Fruit fly (Drosophila melanogaster): ENCODE measurements around the gene RpS14b.

Gene RpS14b

dm6 chrX:7978027-7978426 lies 43.3 kb downstream of the RpS14b start (continued):
- TF ChIP-seq Hsf (GFP tag; optimal IDR thresholded peaks at IDR 0.05) (peak; percentile 2), Scr (GFP tag; IDR thresholded peaks at IDR 0.05; ENCODE audit: partially characterized antibody) (no peak), Jarid2 (GFP tag; optimal IDR thresholded peaks at IDR 0.05) (no peak), CG14667 (GFP tag; IDR thresholded peaks at IDR 0.05) (no peak), CG12744 (GFP tag; optimal IDR thresholded peaks at IDR 0.05) (no peak), CG12236 (GFP tag; optimal IDR thresholded peaks at IDR 0.05) (no peak), CG11456 (GFP tag; IDR thresholded peaks at IDR 0.05) (no peak), ash1 (GFP tag; optimal IDR thresholded peaks at IDR 0.05) (no peak), NFAT (GFP tag; IDR thresholded peaks at IDR 0.05) (no peak), CG16779 (GFP tag; IDR thresholded peaks at IDR 0.05) (no peak), fd102C (GFP tag; optimal IDR thresholded peaks at IDR 0.05) (no peak), CG11085 (GFP tag; IDR thresholded peaks at IDR 0.05) (no peak), CG11695 (GFP tag; IDR thresholded peaks at IDR 0.05) (0 out of 3 replicates have a peak, but pooled peaks have one; percentile 12), CTCF (GFP tag; optimal IDR thresholded peaks at IDR 0.05) (no peak), YL-1 (GFP tag; optimal IDR thresholded peaks at IDR 0.05) (no peak), fu2 (GFP tag; optimal IDR thresholded peaks at IDR 0.05) (no peak), CG1603 (tag; optimal IDR thresholded peaks at IDR 0.05) (peak; percentile 44), vvl (GFP tag; IDR thresholded peaks at IDR 0.05) (no peak; the same call in 1 of the 2 replicates), CG13287 (GFP tag; IDR thresholded peaks at IDR 0.05; ENCODE audit: partially characterized antibody) (no peak), CG7987 (GFP tag; optimal IDR thresholded peaks at IDR 0.05) (no peak), Dll (GFP tag; IDR thresholded peaks at IDR 0.05; ENCODE audit: partially characterized antibody) (no peak), hkb (optimal IDR thresholded peaks at IDR 0.05) (no peak), hkb (GFP tag; IDR thresholded peaks at IDR 0.05) (no peak), Bgb (GFP tag; IDR thresholded peaks at IDR 0.05; ENCODE audit: partially characterized antibody) (no peak), unpg (GFP tag; optimal IDR thresholded peaks at IDR 0.05) (peak; percentile 23), CG7372 (GFP tag; IDR thresholded peaks at IDR 0.05) (no peak), CG30431 (GFP tag; optimal IDR thresholded peaks at IDR 0.05) (no peak), en (GFP tag; optimal IDR thresholded peaks at IDR 0.05) (no peak), NfI (GFP tag; optimal IDR thresholded peaks at IDR 0.05) (no peak), CG11093 (GFP tag; IDR thresholded peaks at IDR 0.05) (no peak), ssp (GFP tag; IDR thresholded peaks at IDR 0.05) (no peak), cad (GFP tag; optimal IDR thresholded peaks at IDR 0.05) (no peak), kay (GFP tag; optimal IDR thresholded peaks at IDR 0.05) (no peak), CG12391 (tag; optimal IDR thresholded peaks at IDR 0.05) (peak; percentile 28), crp (GFP tag; optimal IDR thresholded peaks at IDR 0.05) (no peak), hb (GFP tag; IDR thresholded peaks at IDR 0.05; ENCODE audit: partially characterized antibody) (no peak), seq (GFP tag; IDR thresholded peaks at IDR 0.05) (no peak), grau (tag; optimal IDR thresholded peaks at IDR 0.05) (peak; percentile 88), row (GFP tag; IDR thresholded peaks at IDR 0.05) (peak; percentile 45; the same call in 2 of the 3 replicates), lbe (GFP tag; optimal IDR thresholded peaks at IDR 0.05) (no peak), CG10267 (tag; optimal IDR thresholded peaks at IDR 0.05) (peak; percentile 10), CG8281 (tag; optimal IDR thresholded peaks at IDR 0.05) (no peak), CG9727 (GFP tag; optimal IDR thresholded peaks at IDR 0.05) (peak; percentile 3), CG5245 (GFP tag; optimal IDR thresholded peaks at IDR 0.05) (no peak), oc (tag; optimal IDR thresholded peaks at IDR 0.05) (no peak), gce (GFP tag; IDR thresholded peaks at IDR 0.05) (no peak), Blimp-1 (GFP tag; optimal IDR thresholded peaks at IDR 0.05) (peak; percentile 30), D19B (GFP tag; optimal IDR thresholded peaks at IDR 0.05) (no peak), CG15073 (GFP tag; optimal IDR thresholded peaks at IDR 0.05) (no peak), pita (GFP tag; optimal IDR thresholded peaks at IDR 0.05) (no peak), jumu (GFP tag; optimal IDR thresholded peaks at IDR 0.05) (no peak), CG15601 (tag; optimal IDR thresholded peaks at IDR 0.05) (no peak)
